Worm (Caenorhabditis elegans) whole organism, L4 larva: ENCODE measurements around the gene srh-31.

Source experiments
- F10B5.3 ChIP-seq: sonication (generic microtip); optimal IDR thresholded peaks from 2 replicates; lab custom pipeline; 2016; ENCODE audit warnings: mild to moderate bottlenecking, missing genetic modification characterization, missing compliant biosample characterization
- F26F4.8 ChIP-seq: fragments of 200-800 bp; sonication (Bioruptor generic); conservative IDR thresholded peaks from 2 replicates; pipeline ENCODE4 v1.3.6; 2022; ENCODE audit warnings: missing genetic modification characterization, missing compliant biosample characterization
- F37D6.2 ChIP-seq: sonication (generic microtip); optimal IDR thresholded peaks from 2 replicates; lab custom pipeline; 2016; ENCODE audit warnings: mild to moderate bottlenecking, missing genetic modification characterization, missing compliant biosample characterization
- T20F7.1 ChIP-seq: fragments of 200-800 bp; sonication (Bioruptor generic); optimal IDR thresholded peaks from 2 replicates; lab custom pipeline; 2018; ENCODE audit warnings: mild to moderate bottlenecking, missing genetic modification characterization, missing compliant biosample characterization
- Y75B8A.6 ChIP-seq: fragments of 200-800 bp; sonication (Bioruptor generic); IDR thresholded peaks from 2 replicates; pipeline ENCODE4 v1.3.6; 2022; ENCODE audit warnings: missing genetic modification reagents, missing genetic modification characterization, missing compliant biosample characterization
- ZK337.2 ChIP-seq: fragments of 200-800 bp; sonication (Bioruptor generic); IDR thresholded peaks from 2 replicates; pipeline ENCODE4 v1.3.6; 2022; ENCODE audit warnings: missing genetic modification reagents, missing genetic modification characterization, missing compliant biosample characterization
- arid-1 ChIP-seq: fragments of 200-800 bp; sonication (Bioruptor generic); conservative IDR thresholded peaks from 2 replicates; pipeline ENCODE4 v1.3.6; 2022; ENCODE audit warnings: missing genetic modification reagents, missing genetic modification characterization, missing compliant biosample characterization
- ceh-62 ChIP-seq: sonication (generic microtip); optimal IDR thresholded peaks from 2 replicates; lab custom pipeline; 2017; ENCODE audit warnings: missing biosample characterization, missing genetic modification characterization
- ceh-82 ChIP-seq: sonication (generic microtip); optimal IDR thresholded peaks from 2 replicates; lab custom pipeline; 2017; ENCODE audit warnings: missing biosample characterization, missing genetic modification characterization
- daf-12 ChIP-seq: fragments of 150-350 bp; optimal IDR thresholded peaks from 2 replicates; lab custom pipeline; 2014; ENCODE audit warnings: missing biosample characterization, missing genetic modification reagents, missing genetic modification characterization
- daf-16 ChIP-seq, 3 experiments: sonication (generic microtip); optimal IDR thresholded peaks; 2 replicates each; lab custom pipeline; 2016 to 2017; ENCODE audit warnings: missing genetic modification characterization in 3 of 3, missing genetic modification reagents in 3 of 3, mild to moderate bottlenecking in 2 of 3, missing compliant biosample characterization in 2 of 3, missing biosample characterization in 1 of 3, moderate library complexity in 1 of 3
- dmd-8 ChIP-seq: fragments of 200-800 bp; sonication (Bioruptor generic); IDR thresholded peaks from 2 replicates; pipeline ENCODE4 v1.3.6; 2022; ENCODE audit warnings: missing genetic modification characterization, missing compliant biosample characterization
- dve-1 ChIP-seq: sonication (generic microtip); optimal IDR thresholded peaks from 2 replicates; lab custom pipeline; 2017; ENCODE audit warnings: antibody characterized with exemption, mild to moderate bottlenecking, missing genetic modification characterization, missing compliant biosample characterization; ENCODE audit not compliant: insufficient read depth
- egl-43 ChIP-seq: fragments of 200-800 bp; sonication (Bioruptor generic); IDR thresholded peaks from 2 replicates; pipeline ENCODE4 v1.3.6; 2022; ENCODE audit warnings: missing genetic modification reagents, missing genetic modification characterization, missing compliant biosample characterization
- fos-1 ChIP-seq: fragments of 150-350 bp; optimal IDR thresholded peaks from 2 replicates; lab custom pipeline; 2014; ENCODE audit warnings: missing biosample characterization, missing genetic modification characterization
- gei-8 ChIP-seq: fragments of 200-800 bp; sonication (Bioruptor generic); optimal IDR thresholded peaks from 2 replicates; lab custom pipeline; 2018; ENCODE audit warnings: mild to moderate bottlenecking, missing genetic modification characterization, missing compliant biosample characterization
- hlh-30 ChIP-seq: sonication (generic microtip); optimal IDR thresholded peaks from 2 replicates; lab custom pipeline; 2017; ENCODE audit warnings: antibody characterized with exemption, mild to moderate bottlenecking, missing genetic modification characterization, missing compliant biosample characterization; ENCODE audit not compliant: insufficient read depth
- jun-1 ChIP-seq: fragments of 150-350 bp; optimal IDR thresholded peaks from 2 replicates; lab custom pipeline; 2014; ENCODE audit warnings: missing biosample characterization, missing genetic modification reagents, missing genetic modification characterization
- lin-13 ChIP-seq: fragments of 150-350 bp; optimal IDR thresholded peaks from 2 replicates; lab custom pipeline; 2014; ENCODE audit warnings: missing biosample characterization, missing genetic modification reagents, missing genetic modification characterization
- lin-15B ChIP-seq: fragments of 150-350 bp; sonication (generic microtip); optimal IDR thresholded peaks from 3 replicates; lab custom pipeline; 2014; ENCODE audit warnings: missing biosample characterization, missing genetic modification characterization
- mxl-2 ChIP-seq: fragments of 200-800 bp; sonication (Bioruptor generic); conservative IDR thresholded peaks from 2 replicates; pipeline ENCODE4 v1.3.6; 2022; ENCODE audit warnings: missing genetic modification reagents, missing genetic modification characterization, missing compliant biosample characterization
- mxl-3 ChIP-seq: fragments of 200-800 bp; sonication (Bioruptor generic); optimal IDR thresholded peaks from 2 replicates; lab custom pipeline; 2018; ENCODE audit warnings: mild to moderate bottlenecking, missing genetic modification characterization, missing compliant biosample characterization
- nhr-237 ChIP-seq: sonication (generic microtip); optimal IDR thresholded peaks from 2 replicates; lab custom pipeline; 2017; ENCODE audit warnings: missing biosample characterization, missing genetic modification characterization
- nhr-25 ChIP-seq: sonication (generic microtip); optimal IDR thresholded peaks from 2 replicates; lab custom pipeline; 2017; ENCODE audit warnings: missing genetic modification characterization, mild to moderate bottlenecking, missing compliant biosample characterization, antibody characterized with exemption, moderate library complexity, borderline replicate concordance; ENCODE audit not compliant: insufficient read depth
- nhr-28 ChIP-seq: fragments of 150-350 bp; optimal IDR thresholded peaks from 2 replicates; lab custom pipeline; 2014; ENCODE audit warnings: missing biosample characterization, missing genetic modification characterization
- nhr-41 ChIP-seq: fragments of 200-800 bp; sonication (Bioruptor generic); IDR thresholded peaks from 2 replicates; pipeline ENCODE4 v1.3.6; 2022; ENCODE audit warnings: missing genetic modification reagents, missing genetic modification characterization, missing compliant biosample characterization
- nhr-48 ChIP-seq: sonication (generic microtip); optimal IDR thresholded peaks from 2 replicates; lab custom pipeline; 2016; ENCODE audit warnings: mild to moderate bottlenecking, missing genetic modification characterization, missing compliant biosample characterization
- nhr-6 ChIP-seq: fragments of 150-350 bp; optimal IDR thresholded peaks from 2 replicates; lab custom pipeline; 2014; ENCODE audit warnings: missing biosample characterization, missing genetic modification characterization
- rbr-2 ChIP-seq: sonication (generic microtip); optimal IDR thresholded peaks from 2 replicates; lab custom pipeline; 2016; ENCODE audit warnings: missing genotype, missing genetic modification characterization, missing compliant biosample characterization
- saeg-2 ChIP-seq: fragments of 200-800 bp; sonication (Bioruptor generic); IDR thresholded peaks from 2 replicates; pipeline ENCODE4 v1.3.6; 2022; ENCODE audit warnings: missing genetic modification reagents, missing genetic modification characterization, missing compliant biosample characterization
- sdz-12 ChIP-seq: fragments of 200-800 bp; sonication (Bioruptor generic); optimal IDR thresholded peaks from 2 replicates; lab custom pipeline; 2018; ENCODE audit warnings: mild to moderate bottlenecking, missing genetic modification characterization, missing compliant biosample characterization
- set-16 ChIP-seq: fragments of 200-800 bp; sonication (Bioruptor generic); IDR thresholded peaks from 2 replicates; pipeline ENCODE4 v1.3.6; 2022; ENCODE audit warnings: missing genetic modification reagents, missing genetic modification characterization, missing compliant biosample characterization
- skn-1 ChIP-seq: fragments of 150-350 bp; optimal IDR thresholded peaks from 2 replicates; lab custom pipeline; 2014; ENCODE audit warnings: missing biosample characterization, missing genetic modification characterization
- snpc-1.2 ChIP-seq: fragments of 200-800 bp; sonication (Bioruptor generic); IDR thresholded peaks from 2 replicates; pipeline ENCODE4 v1.3.6; 2022; ENCODE audit warnings: missing genetic modification reagents, missing genetic modification characterization, missing compliant biosample characterization
- unc-130 ChIP-seq: sonication (generic microtip); optimal IDR thresholded peaks from 2 replicates; lab custom pipeline; 2016; ENCODE audit warnings: missing genetic modification reagents, missing genetic modification characterization, missing compliant biosample characterization
- unc-39 ChIP-seq: sonication (generic microtip); optimal IDR thresholded peaks from 2 replicates; lab custom pipeline; 2017; ENCODE audit warnings: missing biosample characterization, missing genetic modification characterization
- zip-11 ChIP-seq: fragments of 200-800 bp; sonication (Bioruptor generic); IDR thresholded peaks from 2 replicates; pipeline ENCODE4 v1.3.6; 2022; ENCODE audit warnings: missing genetic modification characterization, missing compliant biosample characterization
- zip-2 ChIP-seq: fragments of 150-350 bp; optimal IDR thresholded peaks from 2 replicates; lab custom pipeline; 2014; ENCODE audit warnings: missing biosample characterization, missing genetic modification characterization
- ztf-11 ChIP-seq: fragments of 150-350 bp; optimal IDR thresholded peaks from 2 replicates; lab custom pipeline; 2014; ENCODE audit warnings: missing biosample characterization, missing genetic modification characterization

Gene srh-31

ce11 chrV:17732516-17732915 lies 25.4 kb downstream of the srh-31 start, which contains the start of gene twk-42:
Gene twk-42, minus strand, starts transcription at chrV:17732616.
- TF ChIP-seq F37D6.2 (tag; lab: Kevin White, UChicago) (no peak), rbr-2 (tag; lab: Kevin White, UChicago) (no peak), T20F7.1 (no peak), set-16 (GFP tag; lab: Robert Waterston, UW) (no peak), nhr-28 (tag; lab: Kevin White, UChicago) (no peak), nhr-48 (no peak), dmd-8 (no peak), F26F4.8 (GFP tag; lab: Robert Waterston, UW) (no peak), fos-1 (tag; lab: Kevin White, UChicago) (no peak), ceh-62 (tag; lab: Kevin White, UChicago) (no peak), ceh-82 (tag; lab: Kevin White, UChicago) (no peak), arid-1 (GFP tag; lab: Robert Waterston, UW) (no peak), unc-130 (GFP tag; lab: Kevin White, UChicago) (no peak), lin-15B (tag; lab: Kevin White, UChicago) (no peak), nhr-25 (tag; lab: Kevin White, UChicago) (no peak), zip-11 (no peak), mxl-3 (GFP tag; lab: Kevin White, UChicago) (no peak), Y75B8A.6 (no peak), skn-1 (no peak), nhr-41 (no peak)
- TF ChIP-seq, all 104 proteins: peak for 0

- TF ChIP-seq zip-2 (tag; lab: Kevin White, UChicago) = no peak
- no peak for TF ChIP-seq daf-12
- TF ChIP-seq nhr-6 = no peak
- no peak for TF ChIP-seq sdz-12
- no peak for TF ChIP-seq zip-11
- no peak for TF ChIP-seq mxl-2 (GFP tag; lab: Robert Waterston, UW)
- no peak for TF ChIP-seq gei-8 (GFP tag; lab: Kevin White, UChicago)
Measured at ce11 chrV:17739801-17740200, 32.7 kb downstream of the srh-31 start, which contains the start of gene cutl-4. Gene cutl-4, minus strand, starts transcription at chrV:17739901.

- TF ChIP-seq lin-13 = no peak
- TF ChIP-seq unc-39 (tag; lab: Kevin White, UChicago) = no peak
- no peak for TF ChIP-seq jun-1
- TF ChIP-seq F10B5.3 (tag; lab: Kevin White, UChicago) = no peak
- no peak for TF ChIP-seq nhr-48
- TF ChIP-seq ztf-11 (tag; lab: Kevin White, UChicago) = no peak
- TF ChIP-seq dve-1 (tag; lab: Kevin White, UChicago) = no peak
- TF ChIP-seq saeg-2 (GFP tag; lab: Robert Waterston, UW) = no peak
- no peak for TF ChIP-seq nhr-237 (tag; lab: Kevin White, UChicago)
- TF ChIP-seq nhr-41 = no peak
- no peak for TF ChIP-seq egl-43 (GFP tag; lab: Robert Waterston, UW)
- TF ChIP-seq daf-16 (GFP tag; optimal IDR thresholded peaks at IDR 0.05; lab: Kevin White, UChicago) = no peak
- TF ChIP-seq daf-16 (tag; optimal IDR thresholded peaks at IDR 0.05; lab: Kevin White, UChicago) = no peak
Measured at ce11 chrV:17743802-17744201, 36.7 kb downstream of the srh-31 start.

ce11 chrV:17746959-17747358 lies 39.8 kb downstream of the srh-31 start, which contains the start of gene twk-36:
Gene twk-36, minus strand, starts transcription at chrV:17747059.
- no peak for TF ChIP-seq unc-39 (tag; lab: Kevin White, UChicago)
- TF ChIP-seq snpc-1.2 = no peak
- no peak for TF ChIP-seq unc-130 (GFP tag; lab: Kevin White, UChicago)
- TF ChIP-seq hlh-30 (tag; lab: Kevin White, UChicago) = no peak
- TF ChIP-seq ZK337.2 (GFP tag; lab: Robert Waterston, UW) = no peak
- TF ChIP-seq sdz-12 = no peak
- TF ChIP-seq nhr-41 = no peak
